Fruit fly (Drosophila melanogaster) Kc167 (cell line): ENCODE results near the gene CG31855.

Experiments
- Myc ChIP-seq: fragments of >200 bp; optimal IDR thresholded peaks from 2 replicates; lab custom pipeline; 2017; ENCODE audit warnings: missing external identifiers
- h ChIP-seq: fragments of >200 bp; optimal IDR thresholded peaks from 3 replicates; lab custom pipeline; 2018; ENCODE audit warnings: missing external identifiers
- insv ChIP-seq: fragments of >200 bp; optimal IDR thresholded peaks from 3 replicates; lab custom pipeline; 2018; ENCODE audit warnings: missing external identifiers
- psq ChIP-seq: fragments of >200 bp; optimal IDR thresholded peaks from 2 replicates; lab custom pipeline; 2017; ENCODE audit warnings: missing external identifiers

DNA sequence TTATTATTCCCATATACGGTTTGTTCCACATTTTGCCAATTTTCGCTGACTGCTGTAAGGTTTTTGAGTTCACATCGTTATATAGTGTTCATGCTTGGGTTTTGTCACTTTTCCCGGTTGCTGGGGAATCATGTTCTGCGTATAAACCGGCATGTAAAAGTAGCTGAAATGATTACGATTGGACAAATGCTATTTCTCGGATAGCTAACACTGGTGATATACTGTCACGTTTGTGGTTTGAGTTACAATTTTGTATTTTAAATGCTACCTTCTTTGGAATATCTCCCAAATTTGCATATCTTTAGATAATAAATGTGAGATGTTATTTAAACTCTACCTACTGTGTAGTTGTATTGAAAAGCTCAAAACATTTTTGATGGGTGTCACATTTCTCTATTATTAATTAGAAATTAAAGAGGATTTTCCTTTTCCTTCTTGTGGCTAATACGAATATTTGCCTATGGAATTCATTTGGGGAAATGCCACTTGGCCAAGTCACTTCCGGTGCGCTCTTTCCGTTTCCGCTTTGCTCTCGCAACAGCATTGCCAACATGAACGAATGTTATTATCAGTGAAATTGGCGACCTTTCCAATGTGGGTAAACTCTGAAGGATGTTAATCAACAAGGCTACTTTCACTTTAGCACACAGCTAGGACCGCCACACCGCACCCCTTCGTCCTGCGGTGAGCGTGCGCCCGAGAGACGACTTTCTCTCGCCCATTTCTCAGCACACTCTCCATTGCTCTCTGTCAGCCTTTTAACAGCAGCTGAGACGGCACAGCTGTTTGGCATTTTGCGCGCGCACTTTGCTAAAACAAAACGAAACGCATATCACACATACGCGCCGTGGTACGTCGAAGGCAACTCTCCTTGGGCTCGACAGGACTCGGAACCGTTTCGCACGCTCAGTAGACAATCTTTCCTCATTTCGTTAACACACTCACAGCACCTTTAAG, 45.8 kb downstream of the CG31855 start, which contains the start of the genes CG16956, CG42784 and CG43850:
- TF ChIP-seq psq (lab: Kevin White, UChicago) (no peak), Myc (no peak), h (lab: Kevin White, UChicago) (no peak), insv (lab: Kevin White, UChicago) (no peak)
